Worm (Caenorhabditis elegans) whole organism, L4/young adult: ENCODE results near the gene gut-2.

Source experiments
- W03F9.2 ChIP-seq: fragments of 150-350 bp; optimal IDR thresholded peaks from 2 replicates; lab custom pipeline; 2014; ENCODE audit warnings: missing biosample characterization, missing genetic modification characterization
- dao-5 ChIP-seq: sonication (generic microtip); optimal IDR thresholded peaks from 2 replicates; lab custom pipeline; 2016; ENCODE audit warnings: missing genotype, missing genetic modification characterization, moderate library complexity, missing compliant biosample characterization
- him-1 ChIP-seq: sonication (generic microtip); optimal IDR thresholded peaks from 2 replicates; lab custom pipeline; 2016; ENCODE audit warnings: missing genotype, missing genetic modification reagents, missing genetic modification characterization, missing compliant biosample characterization

ce11 chrV:13455448-13455847, 42.0 kb upstream of the gut-2 start, which contains the start of gene lurp-3:
- TF ChIP-seq him-1 (tag; lab: Kevin White, UChicago): no peak
- no peak for TF ChIP-seq W03F9.2 (tag; lab: Kevin White, UChicago)
- no peak for TF ChIP-seq dao-5
